Fruit fly (Drosophila melanogaster) S2 (cell line): ENCODE measurements around the gene ea.

Source experiments
- CG8478 ChIP-seq: fragments of >200 bp; optimal IDR thresholded peaks from 2 replicates; lab custom pipeline; 2018
- CTCF ChIP-seq, 2 experiments: fragments of >200 bp; optimal IDR thresholded peaks; 2 replicates each; lab custom pipeline; 2018

DNA sequence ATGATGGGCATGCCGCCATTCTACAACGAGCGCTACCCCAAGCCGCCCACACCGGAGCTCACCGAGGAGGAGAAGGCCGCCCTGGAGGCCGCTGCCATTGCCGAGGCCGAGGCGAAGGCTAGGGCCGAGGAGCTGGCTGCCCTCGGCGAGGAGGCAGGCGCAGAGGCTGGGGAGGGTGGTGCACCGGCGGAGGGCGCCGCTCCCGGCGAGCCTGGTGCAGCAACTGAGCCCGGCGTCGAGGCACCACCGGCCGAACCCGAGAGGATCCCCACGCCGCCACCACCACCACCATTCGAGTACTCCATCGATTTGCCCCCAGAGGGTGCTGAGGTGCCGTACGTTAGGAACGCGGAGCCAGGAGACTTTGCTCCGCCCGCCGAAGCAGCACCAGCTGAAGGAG, 23.3 kb upstream of the ea start:
- TF ChIP-seq CG8478 (lab: Kevin White, UChicago) = no peak
- TF ChIP-seq CTCF (optimal IDR thresholded peaks at IDR 0.05; lab: Kevin White, UChicago) = no peak
